Worm (Caenorhabditis elegans) whole organism, L4 larva: ENCODE results near the gene srz-1.

Experiments used
- D1046.2 ChIP-seq: fragments of 200-800 bp; sonication (Bioruptor generic); IDR thresholded peaks from 2 replicates; pipeline ENCODE4 v1.3.6; 2022; ENCODE audit warnings: missing genetic modification characterization, missing compliant biosample characterization
- F26F4.8 ChIP-seq: fragments of 200-800 bp; sonication (Bioruptor generic); conservative IDR thresholded peaks from 2 replicates; pipeline ENCODE4 v1.3.6; 2022; ENCODE audit warnings: missing genetic modification characterization, missing compliant biosample characterization
- F37D6.2 ChIP-seq: sonication (generic microtip); optimal IDR thresholded peaks from 2 replicates; lab custom pipeline; 2016; ENCODE audit warnings: mild to moderate bottlenecking, missing genetic modification characterization, missing compliant biosample characterization
- F44E2.7 ChIP-seq: fragments of 200-800 bp; sonication (Bioruptor generic); IDR thresholded peaks from 2 replicates; pipeline ENCODE4 v2.1.2; 2022; ENCODE audit warnings: missing genetic modification characterization, missing compliant biosample characterization
- Y48G9A.11 ChIP-seq: fragments of 200-800 bp; sonication (Bioruptor generic); IDR thresholded peaks from 2 replicates; pipeline ENCODE4 v1.3.6; 2022; ENCODE audit warnings: missing genetic modification reagents, missing genetic modification characterization, missing compliant biosample characterization
- ZK337.2 ChIP-seq: fragments of 200-800 bp; sonication (Bioruptor generic); IDR thresholded peaks from 2 replicates; pipeline ENCODE4 v1.3.6; 2022; ENCODE audit warnings: missing genetic modification reagents, missing genetic modification characterization, missing compliant biosample characterization
- ZK546.5 ChIP-seq, 2 experiments: sonication (generic microtip); optimal IDR thresholded peaks; 2 replicates each; lab custom pipeline; 2017; ENCODE audit warnings: missing biosample characterization in 2 of 2, missing genetic modification characterization in 2 of 2
- aly-2 ChIP-seq: sonication (generic microtip); optimal IDR thresholded peaks from 2 replicates; lab custom pipeline; 2018; ENCODE audit warnings: missing biosample characterization, missing genetic modification characterization
- ceh-44 ChIP-seq: fragments of 200-800 bp; sonication (Bioruptor generic); IDR thresholded peaks from 2 replicates; pipeline ENCODE4 v1.3.6; 2022; ENCODE audit warnings: missing genetic modification reagents, missing genetic modification characterization, missing compliant biosample characterization
- ceh-82 ChIP-seq: sonication (generic microtip); optimal IDR thresholded peaks from 2 replicates; lab custom pipeline; 2017; ENCODE audit warnings: missing biosample characterization, missing genetic modification characterization
- daf-16 ChIP-seq, 3 experiments: sonication (generic microtip); optimal IDR thresholded peaks; 2 replicates each; lab custom pipeline; 2016 to 2017; ENCODE audit warnings: missing genetic modification characterization in 3 of 3, missing genetic modification reagents in 3 of 3, mild to moderate bottlenecking in 2 of 3, missing compliant biosample characterization in 2 of 3, missing biosample characterization in 1 of 3, moderate library complexity in 1 of 3
- daf-19 ChIP-seq: fragments of 200-800 bp; sonication (Bioruptor generic); conservative IDR thresholded peaks from 2 replicates; pipeline ENCODE4 v1.3.6; 2022; ENCODE audit warnings: missing genetic modification characterization, missing compliant biosample characterization
- dmd-6 ChIP-seq: fragments of 200-800 bp; sonication (Bioruptor generic); IDR thresholded peaks from 2 replicates; pipeline ENCODE4 v1.3.6; 2022; ENCODE audit warnings: missing genetic modification reagents, missing genetic modification characterization, missing compliant biosample characterization
- dmd-8 ChIP-seq: fragments of 200-800 bp; sonication (Bioruptor generic); IDR thresholded peaks from 2 replicates; pipeline ENCODE4 v1.3.6; 2022; ENCODE audit warnings: missing genetic modification characterization, missing compliant biosample characterization
- dpl-1 ChIP-seq: fragments of 150-350 bp; optimal IDR thresholded peaks from 2 replicates; lab custom pipeline; 2014; ENCODE audit warnings: missing biosample characterization, missing genetic modification reagents, missing genetic modification characterization
- duxl-1 ChIP-seq: sonication (generic microtip); optimal IDR thresholded peaks from 2 replicates; lab custom pipeline; 2016; ENCODE audit warnings: mild to moderate bottlenecking, missing genetic modification characterization, moderate library complexity, missing compliant biosample characterization; ENCODE audit not compliant: poor library complexity
- dve-1 ChIP-seq: sonication (generic microtip); optimal IDR thresholded peaks from 2 replicates; lab custom pipeline; 2017; ENCODE audit warnings: antibody characterized with exemption, mild to moderate bottlenecking, missing genetic modification characterization, missing compliant biosample characterization; ENCODE audit not compliant: insufficient read depth
- egl-27 ChIP-seq: sonication (generic microtip); optimal IDR thresholded peaks from 3 replicates; lab custom pipeline; 2017; ENCODE audit warnings: missing biosample characterization, missing genetic modification reagents, missing genetic modification characterization
- egl-43 ChIP-seq: fragments of 200-800 bp; sonication (Bioruptor generic); IDR thresholded peaks from 2 replicates; pipeline ENCODE4 v1.3.6; 2022; ENCODE audit warnings: missing genetic modification reagents, missing genetic modification characterization, missing compliant biosample characterization
- hlh-30 ChIP-seq: sonication (generic microtip); optimal IDR thresholded peaks from 2 replicates; lab custom pipeline; 2017; ENCODE audit warnings: antibody characterized with exemption, mild to moderate bottlenecking, missing genetic modification characterization, missing compliant biosample characterization; ENCODE audit not compliant: insufficient read depth
- lim-7 ChIP-seq: fragments of 200-800 bp; sonication (Bioruptor generic); IDR thresholded peaks from 2 replicates; pipeline ENCODE4 v1.3.6; 2022; ENCODE audit warnings: missing genetic modification characterization, missing compliant biosample characterization
- lin-1 ChIP-seq: fragments of 200-800 bp; sonication (Bioruptor generic); IDR thresholded peaks from 2 replicates; pipeline ENCODE4 v1.3.6; 2022; ENCODE audit warnings: missing genetic modification reagents, missing genetic modification characterization, missing compliant biosample characterization
- madf-5 ChIP-seq, 2 experiments: fragments of 200-800 bp; sonication (Bioruptor generic); IDR thresholded peaks; 2 replicates each; pipeline ENCODE4 v1.3.6; 2022; ENCODE audit warnings: missing compliant biosample characterization in 2 of 2, missing genetic modification characterization in 2 of 2
- mes-2 ChIP-seq: sonication (generic microtip); optimal IDR thresholded peaks from 2 replicates; lab custom pipeline; 2016; ENCODE audit warnings: missing genotype, mild to moderate bottlenecking, missing genetic modification characterization, missing compliant biosample characterization; ENCODE audit not compliant: poor library complexity, severe bottlenecking
- mxl-3 ChIP-seq: fragments of 200-800 bp; sonication (Bioruptor generic); optimal IDR thresholded peaks from 2 replicates; lab custom pipeline; 2018; ENCODE audit warnings: mild to moderate bottlenecking, missing genetic modification characterization, missing compliant biosample characterization
- nhr-111 ChIP-seq: fragments of 200-800 bp; sonication (Bioruptor generic); optimal IDR thresholded peaks from 2 replicates; lab custom pipeline; 2018; ENCODE audit warnings: mild to moderate bottlenecking, missing genetic modification characterization, missing compliant biosample characterization
- nhr-237 ChIP-seq: sonication (generic microtip); optimal IDR thresholded peaks from 2 replicates; lab custom pipeline; 2017; ENCODE audit warnings: missing biosample characterization, missing genetic modification characterization
- nhr-25 ChIP-seq: sonication (generic microtip); optimal IDR thresholded peaks from 2 replicates; lab custom pipeline; 2017; ENCODE audit warnings: missing genetic modification characterization, mild to moderate bottlenecking, missing compliant biosample characterization, antibody characterized with exemption, moderate library complexity, borderline replicate concordance; ENCODE audit not compliant: insufficient read depth
- nhr-28 ChIP-seq: fragments of 150-350 bp; optimal IDR thresholded peaks from 2 replicates; lab custom pipeline; 2014; ENCODE audit warnings: missing biosample characterization, missing genetic modification characterization
- nhr-76 ChIP-seq: fragments of 150-350 bp; optimal IDR thresholded peaks from 2 replicates; lab custom pipeline; 2014; ENCODE audit warnings: missing biosample characterization, missing genetic modification characterization
- nhr-77 ChIP-seq: fragments of 150-350 bp; optimal IDR thresholded peaks from 2 replicates; lab custom pipeline; 2014; ENCODE audit warnings: missing biosample characterization, missing genetic modification characterization
- pha-4 ChIP-seq, 2 experiments: fragments of 150-350 bp in 1 of 2; fragments of 200-800 bp in 1 of 2; sonication (Bioruptor generic) in 1 of 2; IDR thresholded peaks in 1 of 2; optimal IDR thresholded peaks in 1 of 2; 2 replicates each; pipeline versions ENCODE4 v1.3.6 to Lab custom; 2014 to 2022; ENCODE audit warnings: missing genetic modification characterization in 2 of 2, missing genetic modification reagents in 2 of 2, missing biosample characterization in 1 of 2, missing compliant biosample characterization in 1 of 2
- pqm-1 ChIP-seq: sonication (generic microtip); optimal IDR thresholded peaks from 2 replicates; lab custom pipeline; 2017; ENCODE audit warnings: missing biosample characterization, missing genetic modification characterization
- saeg-2 ChIP-seq: fragments of 200-800 bp; sonication (Bioruptor generic); IDR thresholded peaks from 2 replicates; pipeline ENCODE4 v1.3.6; 2022; ENCODE audit warnings: missing genetic modification reagents, missing genetic modification characterization, missing compliant biosample characterization
- spr-3 ChIP-seq: fragments of 200-800 bp; sonication (Bioruptor generic); optimal IDR thresholded peaks from 2 replicates; lab custom pipeline; 2018; ENCODE audit warnings: mild to moderate bottlenecking, missing genetic modification characterization, missing compliant biosample characterization
- tra-1 ChIP-seq: fragments of 200-800 bp; sonication (Bioruptor generic); IDR thresholded peaks from 2 replicates; pipeline ENCODE4 v1.3.6; 2022; ENCODE audit warnings: missing genetic modification reagents, missing genetic modification characterization, missing compliant biosample characterization
- unc-62 ChIP-seq, 3 experiments: fragments of 150-350 bp in 1 of 3; sonication (generic microtip); optimal IDR thresholded peaks in 2 of 3; peaks in 1 of 3; 1 replicate in 1 of 3; 2 replicates in 2 of 3; lab custom pipeline; 2014 to 2017; ENCODE audit warnings: missing biosample characterization in 3 of 3, missing genetic modification characterization in 3 of 3, missing genetic modification reagents in 3 of 3, missing genotype in 1 of 3
- zfp-3 ChIP-seq: fragments of 200-800 bp; sonication (Bioruptor generic); conservative IDR thresholded peaks from 2 replicates; pipeline ENCODE4 v1.3.6; 2022; ENCODE audit warnings: missing genetic modification reagents, missing genetic modification characterization, missing compliant biosample characterization
- zip-2 ChIP-seq: fragments of 150-350 bp; optimal IDR thresholded peaks from 2 replicates; lab custom pipeline; 2014; ENCODE audit warnings: missing biosample characterization, missing genetic modification characterization

The srz-1 gene

ce11 chrV:16640366-16640765, 35.3 kb upstream of the srz-1 start (continued):
- TF ChIP-seq mes-2 (tag; lab: Kevin White, UChicago) (no peak), nhr-77 (tag; lab: Kevin White, UChicago) (no peak)

- no peak for TF ChIP-seq ceh-44 (GFP tag; lab: Robert Waterston, UW)
- TF ChIP-seq daf-16 (GFP tag; optimal IDR thresholded peaks at IDR 0.05; lab: Kevin White, UChicago): no peak
- no peak for TF ChIP-seq daf-16 (tag; optimal IDR thresholded peaks at IDR 0.05; lab: Kevin White, UChicago)
- no peak for TF ChIP-seq daf-19 (GFP tag; lab: Robert Waterston, UW)
- no peak for TF ChIP-seq lim-7
- TF ChIP-seq hlh-30: no peak
- TF ChIP-seq unc-62 (GFP tag; optimal IDR thresholded peaks at IDR 0.05 in 1 of 2; lab: Kevin White, UChicago): no peak
- TF ChIP-seq unc-62 (tag; optimal IDR thresholded peaks at IDR 0.05; lab: Kevin White, UChicago): no peak
- TF ChIP-seq mxl-3: no peak
- no peak for TF ChIP-seq ZK337.2 (GFP tag; lab: Robert Waterston, UW)
- TF ChIP-seq egl-27: no peak
- no peak for TF ChIP-seq saeg-2 (GFP tag; lab: Robert Waterston, UW)
Measured at ce11 chrV:16643558-16643957, 32.1 kb upstream of the srz-1 start, which contains the start of gene srw-77. Gene srw-77 (minus strand): TSS chrV:16643658.

ce11 chrV:16645201-16645940, 30.3 kb upstream of the srz-1 start, which contains the start of gene W06G6.17:
Gene W06G6.17 (minus strand): TSS chrV:16645251.
- TF ChIP-seq F26F4.8 (GFP tag; lab: Robert Waterston, UW) (0 out of 2 replicates have a peak, but pooled peaks have one; percentile 38), madf-5 (GFP tag; IDR thresholded peaks at IDR 0.05; lab: Robert Waterston, UW) (0 out of 4 replicates have a peak, but pooled peaks of 1 of the 2 experiments have one; percentile 49), duxl-1 (peak; percentile 53), zfp-3 (GFP tag; lab: Robert Waterston, UW) (no peak), hlh-30 (peak; percentile 74), aly-2 (no peak), lim-7 (0 out of 2 replicates have a peak, but pooled peaks have one; percentile 22), Y48G9A.11 (GFP tag; lab: Robert Waterston, UW) (0 out of 2 replicates have a peak, but pooled peaks have one; percentile 23), nhr-237 (no peak), daf-16 (GFP tag; optimal IDR thresholded peaks at IDR 0.05; lab: Kevin White, UChicago) (peak in 1 of 2 experiments; percentile 44), daf-16 (tag; optimal IDR thresholded peaks at IDR 0.05; lab: Kevin White, UChicago) (peak; percentile 44), dmd-8 (GFP tag; lab: Robert Waterston, UW) (0 out of 2 replicates have a peak, but pooled peaks have one; percentile 30), dmd-6 (GFP tag; lab: Robert Waterston, UW) (peak; percentile 28; the same call in 1 of the 2 replicates), egl-43 (GFP tag; lab: Robert Waterston, UW) (peak; percentile 49; the same call in 1 of the 2 replicates)

ce11 chrV:16646372-16646771, 29.3 kb upstream of the srz-1 start, which contains the start of gene W06G6.9:
Gene W06G6.9 (minus strand): TSS chrV:16646472.
- TF ChIP-seq spr-3 (GFP tag; lab: Kevin White, UChicago): no peak
- no peak for TF ChIP-seq tra-1 (GFP tag; lab: Robert Waterston, UW)
- TF ChIP-seq ZK546.5 (tag; optimal IDR thresholded peaks at IDR 0.05; lab: Kevin White, UChicago): no peak
- no peak for TF ChIP-seq lin-1

ce11 chrV:16647093-16647492, 28.6 kb upstream of the srz-1 start, which contains the start of gene W06G6.10:
Gene W06G6.10 (minus strand): TSS chrV:16647193.
- TF ChIP-seq pqm-1 (tag; lab: Kevin White, UChicago): no peak
- TF ChIP-seq nhr-111 (GFP tag; lab: Kevin White, UChicago): no peak
- no peak for TF ChIP-seq lin-1
- TF ChIP-seq ceh-82 (tag; lab: Kevin White, UChicago): no peak
- TF ChIP-seq F37D6.2: no peak
- TF ChIP-seq hlh-30: no peak
- no peak for TF ChIP-seq nhr-76 (tag; lab: Kevin White, UChicago)
- TF ChIP-seq nhr-28 (tag; lab: Kevin White, UChicago): no peak
- no peak for TF ChIP-seq F44E2.7
- no peak for TF ChIP-seq unc-62 (GFP tag; optimal IDR thresholded peaks at IDR 0.05 in 1 of 2; lab: Kevin White, UChicago)
- no peak for TF ChIP-seq unc-62 (tag; optimal IDR thresholded peaks at IDR 0.05; lab: Kevin White, UChicago)
- TF ChIP-seq dve-1 (tag; lab: Kevin White, UChicago): no peak
- no peak for TF ChIP-seq pha-4 (GFP tag; IDR thresholded peaks at IDR 0.05; lab: Robert Waterston, UW)
- TF ChIP-seq pha-4 (tag; optimal IDR thresholded peaks at IDR 0.05; lab: Kevin White, UChicago): no peak
- no peak for TF ChIP-seq nhr-25 (tag; lab: Kevin White, UChicago)
- no peak for TF ChIP-seq dpl-1 (GFP tag; lab: Kevin White, UChicago)
- no peak for TF ChIP-seq ceh-44 (GFP tag; lab: Robert Waterston, UW)
- TF ChIP-seq aly-2: no peak
- TF ChIP-seq zip-2 (tag; lab: Kevin White, UChicago): no peak
- no peak for TF ChIP-seq D1046.2 (GFP tag; lab: Robert Waterston, UW)
